Fruit fly (Drosophila melanogaster): Measurements from ENCODE around the gene Pak.

The Pak gene

DNA sequence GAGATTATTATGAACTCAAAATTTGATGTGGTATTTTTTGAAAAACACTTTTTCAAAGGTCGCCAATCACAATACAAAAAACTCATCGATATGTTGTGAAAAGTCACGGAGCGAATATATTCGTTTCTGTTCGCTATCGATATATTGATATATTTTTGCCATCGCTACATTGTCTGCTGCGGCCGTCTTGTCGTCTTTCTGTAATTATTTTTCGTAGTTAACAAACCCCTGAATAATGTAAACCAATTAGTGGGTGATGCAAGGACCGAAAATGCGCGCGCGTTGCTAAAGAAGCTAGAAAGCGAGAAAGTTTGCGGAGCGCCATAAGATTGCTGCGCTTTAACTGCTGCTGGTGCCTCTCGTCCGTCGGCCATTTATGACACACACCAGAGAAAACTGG is at the start of gene Pak:
Gene Pak (plus strand): TSS at position 142 of the 400 bp plus-strand sequence.
- no peak for TF ChIP-seq CTCF (optimal IDR thresholded peaks at IDR 0.05)
- TF ChIP-seq CG8478 (optimal IDR thresholded peaks at IDR 0.05) = no peak

dm6 chr3R:6301257-6301839 is 49.3 kb upstream of the Pak start, which contains the start of gene Osi15:
TSS of gene Osi15 (plus strand) at chr3R:6301804.
- TF ChIP-seq CTCF (optimal IDR thresholded peaks at IDR 0.05) (no peak), CG8478 (optimal IDR thresholded peaks at IDR 0.05) (no peak)

DNA sequence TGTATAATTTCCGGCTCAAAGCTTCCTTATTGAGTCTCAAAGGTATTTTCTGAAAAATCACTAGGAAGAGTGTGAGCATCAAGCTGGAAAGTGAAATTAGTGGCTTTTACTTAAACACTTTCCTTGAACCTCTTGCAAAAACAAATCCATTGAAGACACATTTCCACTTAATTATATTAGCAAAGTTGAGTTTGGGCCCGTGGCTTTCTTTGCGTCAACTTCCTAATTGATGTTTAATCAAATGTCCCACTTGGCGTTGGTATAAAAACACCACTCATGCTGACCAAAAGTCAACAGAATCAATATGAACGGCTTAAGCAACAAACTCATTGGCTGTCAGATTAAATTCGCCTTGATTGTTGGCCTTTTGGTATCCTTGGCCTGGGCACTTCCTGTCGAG is 47.0 kb upstream of the Pak start, which contains the start of gene CG46396:
Gene CG46396 (plus strand): TSS at position 301 of the 400 bp plus-strand sequence.
- TF ChIP-seq CTCF (optimal IDR thresholded peaks at IDR 0.05) (no peak), CG8478 (optimal IDR thresholded peaks at IDR 0.05) (no peak)

DNA sequence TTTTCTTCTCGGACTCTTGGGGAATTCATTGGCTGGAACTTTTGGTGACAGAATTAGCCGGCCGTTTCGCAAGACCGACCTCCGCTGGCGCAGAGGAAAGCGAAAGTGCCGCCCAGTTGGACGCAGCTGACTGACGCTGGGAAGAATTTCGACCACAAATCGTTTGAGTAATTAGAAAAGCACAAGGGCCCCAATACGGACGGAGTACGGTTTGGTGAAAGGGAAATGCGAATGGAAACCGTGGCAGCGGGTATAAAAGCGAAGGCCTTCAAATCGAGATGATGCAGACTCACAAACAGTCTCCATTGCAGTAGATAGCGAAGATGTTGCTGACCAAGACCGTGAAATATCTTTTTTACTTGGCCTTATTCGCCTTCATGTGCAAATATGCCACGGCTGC is 45.7 kb upstream of the Pak start, which contains the start of gene Osi16:
Gene Osi16 (plus strand): TSS at position 301 of the 400 bp plus-strand sequence.
- TF ChIP-seq CG8478 (optimal IDR thresholded peaks at IDR 0.05) (no peak), CTCF (optimal IDR thresholded peaks at IDR 0.05) (no peak)

DNA sequence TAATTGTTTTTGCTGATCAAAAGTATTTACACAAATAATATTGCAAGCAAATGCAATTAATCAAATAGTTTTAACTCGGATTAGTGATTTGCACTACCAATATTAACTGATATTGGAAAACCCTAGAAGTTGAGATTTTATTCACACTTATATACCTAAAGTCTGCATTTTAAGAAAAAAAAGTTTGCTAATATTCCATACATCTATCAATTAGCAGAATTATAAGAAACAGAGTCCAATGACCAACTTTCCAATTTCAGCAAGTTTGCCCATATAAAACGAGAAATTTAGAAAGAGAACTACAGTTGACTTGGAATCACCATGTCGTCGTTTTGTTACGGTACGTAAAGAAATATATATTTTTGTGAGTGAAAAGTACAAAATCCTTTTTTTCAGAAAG is 44.1 kb upstream of the Pak start, which contains the start of gene CG46026:
Gene CG46026 (plus strand): TSS at position 301 of the 400 bp plus-strand sequence.
- TF ChIP-seq CG8478 (optimal IDR thresholded peaks at IDR 0.05) (no peak), CTCF (optimal IDR thresholded peaks at IDR 0.05) (no peak)

- TF ChIP-seq CG8478 (optimal IDR thresholded peaks at IDR 0.05) (no peak), CTCF (optimal IDR thresholded peaks at IDR 0.05) (no peak)
Measured at dm6 chr3R:6309676-6310075, 41.0 kb upstream of the Pak start, which contains the start of gene CG31560. TSS of gene CG31560 (plus strand) at chr3R:6309976.

- no peak for TF ChIP-seq CTCF (optimal IDR thresholded peaks at IDR 0.05)
- no peak for TF ChIP-seq CG8478 (optimal IDR thresholded peaks at IDR 0.05)
Measured at dm6 chr3R:6311641-6312259, 38.9 kb upstream of the Pak start, which contains the start of gene Osi17. TSS of gene Osi17 (plus strand) at chr3R:6311772.

- TF ChIP-seq CG8478 (optimal IDR thresholded peaks at IDR 0.05) = no peak
- no peak for TF ChIP-seq CTCF (optimal IDR thresholded peaks at IDR 0.05)
Measured at dm6 chr3R:6315078-6315477, 35.6 kb upstream of the Pak start.

DNA sequence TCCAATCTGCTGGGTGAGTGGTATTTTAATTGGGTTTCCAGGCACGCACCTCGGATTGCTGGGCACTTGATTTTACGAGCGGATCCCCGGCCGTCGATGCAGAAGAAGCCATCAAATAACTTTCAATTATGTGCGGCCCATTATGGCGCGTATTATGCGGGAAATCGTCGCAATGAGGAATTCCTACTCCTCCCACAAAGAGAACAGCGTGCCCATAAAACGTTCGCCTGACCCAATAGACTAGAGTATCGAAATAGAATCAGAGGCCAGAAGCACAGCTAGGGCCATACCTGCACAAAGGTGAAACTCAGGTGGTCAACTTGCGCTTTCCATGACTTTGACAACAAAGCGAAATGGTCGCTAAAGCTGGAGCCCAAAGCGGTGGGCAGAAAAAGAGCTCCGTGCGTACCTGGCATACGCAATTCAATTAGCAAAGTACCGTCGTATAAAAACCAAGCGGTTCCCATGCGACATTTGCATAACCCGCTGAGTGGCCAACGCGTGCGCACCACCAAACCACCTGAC is 20.9 kb upstream of the Pak start, which contains the start of gene Osi18:
Gene Osi18 (plus strand): TSS at position 475 of the 525 bp plus-strand sequence.
- TF ChIP-seq CG8478 (optimal IDR thresholded peaks at IDR 0.05) (no peak), CTCF (optimal IDR thresholded peaks at IDR 0.05) (no peak)

DNA sequence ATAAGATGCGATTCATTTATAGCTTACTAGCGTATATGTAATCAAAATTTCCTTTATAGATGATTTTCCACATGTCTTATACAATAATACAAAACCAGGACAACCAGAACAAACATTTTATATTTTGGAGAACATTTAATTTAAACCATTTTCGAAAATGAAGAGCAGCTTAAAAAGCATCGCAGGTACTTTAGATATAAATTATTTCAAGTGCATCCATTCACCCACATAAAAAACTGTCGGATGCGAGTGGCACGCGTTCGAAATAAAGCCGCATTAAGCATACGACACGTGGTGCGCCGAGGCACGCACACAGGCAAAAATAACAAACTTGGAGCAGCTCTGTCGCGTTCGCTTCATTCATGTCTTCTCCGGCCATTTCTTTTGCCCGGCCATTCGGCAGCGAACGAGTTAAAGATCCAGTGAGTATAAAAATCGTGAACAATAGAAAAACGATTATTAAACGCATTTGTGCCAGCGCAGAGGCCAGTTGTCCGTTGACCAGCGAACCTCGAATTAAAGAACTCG is 15.7 kb upstream of the Pak start, which contains the start of gene Osi19:
Gene Osi19 (plus strand): TSS at position 457 of the 528 bp plus-strand sequence.
- TF ChIP-seq CTCF (optimal IDR thresholded peaks at IDR 0.05) (no peak), CG8478 (optimal IDR thresholded peaks at IDR 0.05) (no peak)

dm6 chr3R:6337397-6337796 is 13.3 kb upstream of the Pak start:
- TF ChIP-seq CTCF (optimal IDR thresholded peaks at IDR 0.05) = no peak
- TF ChIP-seq CG8478 (optimal IDR thresholded peaks at IDR 0.05) = no peak

DNA sequence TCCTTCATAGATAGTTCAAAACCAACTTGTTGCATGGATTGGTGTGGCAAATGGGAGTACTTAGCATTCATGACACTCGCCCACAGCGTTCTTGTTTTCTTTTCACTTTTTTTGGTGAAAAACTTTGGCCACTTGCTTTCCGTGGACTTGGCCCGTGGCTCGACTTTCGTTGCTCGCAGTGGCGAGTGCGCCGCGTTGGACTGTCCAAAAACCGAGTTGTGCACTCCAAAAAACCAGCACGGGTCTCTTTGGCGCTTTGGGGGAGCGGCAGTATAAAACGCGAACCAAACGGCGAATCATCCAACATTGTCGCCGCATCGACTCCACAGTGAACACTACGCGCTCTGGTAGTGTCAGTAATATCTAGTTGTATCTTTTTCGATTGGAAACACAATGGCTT is 10.9 kb upstream of the Pak start, which contains the start of gene Osi20:
Gene Osi20 (plus strand): TSS at position 301 of the 400 bp plus-strand sequence.
- TF ChIP-seq CG8478 (optimal IDR thresholded peaks at IDR 0.05) (no peak), CTCF (optimal IDR thresholded peaks at IDR 0.05) (no peak)

dm6 chr3R:6341668-6342067 is 9.0 kb upstream of the Pak start, which contains the start of gene CG17917:
TSS of gene CG17917 (plus strand) at chr3R:6341968.
- TF ChIP-seq CTCF (optimal IDR thresholded peaks at IDR 0.05) (no peak), CG8478 (optimal IDR thresholded peaks at IDR 0.05) (no peak)

- TF ChIP-seq CG8478 (optimal IDR thresholded peaks at IDR 0.05) (no peak), CTCF (optimal IDR thresholded peaks at IDR 0.05) (no peak)
Measured at dm6 chr3R:6342702-6343101, 8.0 kb upstream of the Pak start, which contains the start of gene CG10298. TSS of gene CG10298 (plus strand) at chr3R:6343002.

Measured in S2 (cell line).